Worm (Caenorhabditis elegans): Measurements from ENCODE around the gene F26H11.8.
"Not testable (repeated sequence)": the region's sequence is repeated elsewhere in the genome, so short reads cannot be mapped to it uniquely, and the experiment has no call there.

The F26H11.8 gene

DNA sequence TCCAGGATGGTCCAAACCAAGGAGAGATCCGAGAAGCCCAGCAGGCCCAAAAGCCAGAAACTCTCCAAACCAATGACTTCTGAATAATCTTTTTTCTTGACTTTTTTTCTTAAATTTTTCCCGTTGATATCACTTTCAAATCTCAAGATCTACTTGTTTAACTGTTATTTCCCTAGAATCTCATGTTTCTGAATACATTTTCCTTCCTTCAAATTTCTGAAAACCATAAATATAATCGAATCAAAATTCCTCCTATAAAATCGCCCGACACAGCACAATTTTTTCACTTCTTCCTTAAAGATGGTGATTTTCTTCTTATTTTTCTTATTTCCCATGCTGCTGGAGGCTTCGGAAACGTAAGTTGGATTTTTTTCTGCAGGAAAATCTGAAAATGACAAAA, at the start of gene F26H11.8:
Gene F26H11.8, plus strand, starts transcription at position 301 of the 400 bp plus-strand sequence.
- TF ChIP-seq med-1 (GFP tag; optimal IDR thresholded peaks at IDR 0.05; ENCODE audit: insufficient read depth) = no peak
- TF ChIP-seq ztf-23 (GFP tag; IDR thresholded peaks at IDR 0.05) = no peak
- no peak for TF ChIP-seq T22C8.4 (GFP tag; IDR thresholded peaks at IDR 0.05)
- no peak for TF ChIP-seq tab-1 (GFP tag; IDR thresholded peaks at IDR 0.05)
- no peak for TF ChIP-seq ztf-29 (GFP tag; IDR thresholded peaks at IDR 0.05)
- TF ChIP-seq klf-2 (GFP tag; conservative IDR thresholded peaks at IDR 0.05) = no peak
- no peak for TF ChIP-seq ref-1 (GFP tag; conservative IDR thresholded peaks at IDR 0.05)

- TF ChIP-seq T22C8.4, flt-1, ztf-29 (GFP tag; IDR thresholded peaks at IDR 0.05): not testable (repeated sequence)
These were observed 44.1 kb upstream of the F26H11.8 start, which contains the start of gene ddl-3 for ce11 chrII:14344166-14344565. Gene ddl-3 (minus strand): TSS chrII:14344454.

ce11 chrII:14346243-14346642, 42.1 kb upstream of the F26H11.8 start, which contains the start of gene Y54G11A.9:
Gene Y54G11A.9 (minus strand): TSS chrII:14346438.
- 0 out of 2 replicates have a peak, but pooled peaks have one; percentile 29 for TF ChIP-seq ztf-23 (GFP tag; IDR thresholded peaks at IDR 0.05)

ce11 chrII:14349356-14349923, 38.9 kb upstream of the F26H11.8 start, which contains the start of the genes Y54G11A.17, lin-7 and elof-1:
Gene Y54G11A.17 (minus strand): TSS chrII:14349406.
Gene lin-7 (minus strand): TSS chrII:14349406.
Gene elof-1 (plus strand): TSS chrII:14349738.
- TF ChIP-seq klf-2 (GFP tag; conservative IDR thresholded peaks at IDR 0.05) (no peak), cog-1 (tag; optimal IDR thresholded peaks at IDR 0.05) (peak; percentile 15), ztf-29 (GFP tag; IDR thresholded peaks at IDR 0.05) (no peak), T22C8.4 (GFP tag; IDR thresholded peaks at IDR 0.05) (no peak), ref-1 (GFP tag; conservative IDR thresholded peaks at IDR 0.05) (no peak), med-1 (GFP tag; optimal IDR thresholded peaks at IDR 0.05; ENCODE audit: insufficient read depth) (no peak), flt-1 (GFP tag; IDR thresholded peaks at IDR 0.05) (peak; percentile 67), tab-1 (GFP tag; IDR thresholded peaks at IDR 0.05) (no peak), ztf-23 (GFP tag; IDR thresholded peaks at IDR 0.05) (peak; percentile 59; the same call in 1 of the 2 replicates)

DNA sequence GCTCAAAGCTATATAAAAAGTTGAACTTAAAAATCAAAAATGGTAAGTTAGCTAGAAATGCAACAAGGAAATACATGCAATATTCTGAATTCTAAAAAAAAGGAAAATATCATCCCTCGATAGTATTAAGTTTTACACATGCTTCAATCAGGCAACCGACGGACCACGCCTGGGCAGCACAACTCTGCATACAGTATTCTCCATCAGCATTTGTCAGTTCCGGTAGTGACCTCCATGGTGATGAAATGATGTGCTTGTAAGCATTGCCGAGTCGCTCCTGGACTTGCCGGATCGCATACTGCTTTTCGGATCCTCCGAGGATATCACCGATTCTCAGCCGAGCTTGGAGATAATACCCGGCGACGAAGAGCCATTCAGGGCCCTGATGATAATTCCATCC, 37.5 kb upstream of the F26H11.8 start:
- TF ChIP-seq tab-1 (GFP tag; IDR thresholded peaks at IDR 0.05) = no peak
- TF ChIP-seq cog-1 (tag; optimal IDR thresholded peaks at IDR 0.05) = no peak
- TF ChIP-seq ztf-29 (GFP tag; IDR thresholded peaks at IDR 0.05) = no peak
- no peak for TF ChIP-seq ref-1 (GFP tag; conservative IDR thresholded peaks at IDR 0.05)

DNA sequence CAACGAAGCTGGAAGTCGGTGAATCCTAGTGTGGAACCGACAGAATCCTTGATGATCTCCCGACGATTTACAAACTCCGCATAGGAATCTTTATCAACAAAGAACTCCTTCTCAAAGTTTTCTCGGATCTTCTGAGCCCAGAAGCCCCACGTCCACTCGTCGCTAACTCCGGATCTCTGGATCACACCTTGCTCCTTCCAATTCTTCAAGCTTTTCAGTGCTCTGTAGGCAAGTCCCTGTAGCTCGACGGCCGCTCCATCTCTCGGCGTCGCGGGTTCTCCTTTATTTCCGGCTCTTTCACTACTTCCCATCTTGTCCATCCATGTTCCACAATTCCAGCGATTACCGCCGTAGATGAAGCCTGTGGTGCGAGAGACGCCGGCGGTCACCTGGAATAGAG, 37.0 kb upstream of the F26H11.8 start:
- 0 out of 2 replicates have a peak, but pooled peaks have one; percentile 8 for TF ChIP-seq klf-2 (GFP tag; conservative IDR thresholded peaks at IDR 0.05)
- TF ChIP-seq tab-1 (GFP tag; IDR thresholded peaks at IDR 0.05) = no peak

- TF ChIP-seq ztf-29 (GFP tag; IDR thresholded peaks at IDR 0.05) (no peak), ref-1 (GFP tag; conservative IDR thresholded peaks at IDR 0.05) (no peak), T22C8.4 (GFP tag; IDR thresholded peaks at IDR 0.05) (peak; percentile 56; the same call in 1 of the 2 replicates), flt-1 (GFP tag; IDR thresholded peaks at IDR 0.05) (peak; percentile 65; the same call in 1 of the 2 replicates), ztf-23 (GFP tag; IDR thresholded peaks at IDR 0.05) (peak; percentile 52; the same call in 1 of the 2 replicates), cog-1 (tag; optimal IDR thresholded peaks at IDR 0.05) (peak; percentile 49), klf-2 (GFP tag; conservative IDR thresholded peaks at IDR 0.05) (no peak)
These were observed 30.3 kb upstream of the F26H11.8 start, which contains the start of the genes agl-1 and pfs-2 for ce11 chrII:14357936-14358416. Gene agl-1 (minus strand): TSS chrII:14358113. Gene pfs-2 (plus strand): TSS chrII:14358366.

- TF ChIP-seq ztf-29 (GFP tag; IDR thresholded peaks at IDR 0.05) = no peak
These were observed 29.3 kb upstream of the F26H11.8 start for ce11 chrII:14359007-14359406.

ce11 chrII:14360675-14361074, 27.6 kb upstream of the F26H11.8 start:
- TF ChIP-seq flt-1 (GFP tag; IDR thresholded peaks at IDR 0.05) (0 out of 2 replicates have a peak, but pooled peaks have one; percentile 19), cog-1 (tag; optimal IDR thresholded peaks at IDR 0.05) (no peak)

- no peak for TF ChIP-seq med-1 (GFP tag; optimal IDR thresholded peaks at IDR 0.05; ENCODE audit: insufficient read depth)
- no peak for TF ChIP-seq flt-1 (GFP tag; IDR thresholded peaks at IDR 0.05)
- TF ChIP-seq tab-1 (GFP tag; IDR thresholded peaks at IDR 0.05) = no peak
- TF ChIP-seq T22C8.4 (GFP tag; IDR thresholded peaks at IDR 0.05) = no peak
- TF ChIP-seq cog-1 (tag; optimal IDR thresholded peaks at IDR 0.05) = no peak
- TF ChIP-seq ztf-23 (GFP tag; IDR thresholded peaks at IDR 0.05) = no peak
- no peak for TF ChIP-seq ztf-29 (GFP tag; IDR thresholded peaks at IDR 0.05)
- no peak for TF ChIP-seq klf-2 (GFP tag; conservative IDR thresholded peaks at IDR 0.05)
- TF ChIP-seq ref-1 (GFP tag; conservative IDR thresholded peaks at IDR 0.05) = no peak
These were observed 26.6 kb upstream of the F26H11.8 start, which contains the start of gene tebp-1 for ce11 chrII:14361719-14362118. Gene tebp-1 (plus strand): TSS chrII:14362019.

ce11 chrII:14365182-14365751, 23.0 kb upstream of the F26H11.8 start, which contains the start of gene imb-2:
Gene imb-2 (plus strand): TSS chrII:14365701.
- TF ChIP-seq tab-1 (GFP tag; IDR thresholded peaks at IDR 0.05) = no peak
- TF ChIP-seq med-1 (GFP tag; optimal IDR thresholded peaks at IDR 0.05; ENCODE audit: insufficient read depth) = no peak
- TF ChIP-seq ref-1 (GFP tag; conservative IDR thresholded peaks at IDR 0.05) = no peak
- TF ChIP-seq ztf-29 (GFP tag; IDR thresholded peaks at IDR 0.05) = no peak

Data from whole organism, midembryonic.